Worm (Caenorhabditis elegans) whole organism, L1 larva: ENCODE results near the gene dpm-3.

Experiments used
- aha-1 ChIP-seq: fragments of 150-350 bp; optimal IDR thresholded peaks from 2 replicates; lab custom pipeline; 2014; ENCODE audit warnings: missing biosample characterization, missing genetic modification characterization
- alr-1 ChIP-seq: fragments of 200-800 bp; sonication (Bioruptor generic); optimal IDR thresholded peaks from 2 replicates; lab custom pipeline; 2018; ENCODE audit warnings: borderline replicate concordance, mild to moderate bottlenecking, missing genetic modification characterization, missing compliant biosample characterization
- aly-2 ChIP-seq: fragments of 150-350 bp; optimal IDR thresholded peaks from 2 replicates; lab custom pipeline; 2014; ENCODE audit warnings: missing biosample characterization, missing genetic modification characterization
- ama-1 ChIP-seq: fragments of 150-350 bp; optimal IDR thresholded peaks from 2 replicates; lab custom pipeline; 2014
- blmp-1 ChIP-seq: fragments of 150-350 bp; optimal IDR thresholded peaks from 2 replicates; lab custom pipeline; 2014; ENCODE audit warnings: missing biosample characterization, missing genetic modification characterization
- ceh-8 ChIP-seq: fragments of 200-800 bp; sonication (Bioruptor generic); optimal IDR thresholded peaks from 2 replicates; lab custom pipeline; 2018; ENCODE audit warnings: mild to moderate bottlenecking, missing genetic modification characterization, moderate library complexity, missing compliant biosample characterization
- ceh-88 ChIP-seq: fragments of 200-800 bp; sonication (Bioruptor generic); IDR thresholded peaks from 2 replicates; pipeline ENCODE4 v1.3.6; 2022; ENCODE audit warnings: missing genetic modification characterization, missing compliant biosample characterization
- ces-1 ChIP-seq: fragments of 150-350 bp; optimal IDR thresholded peaks from 2 replicates; lab custom pipeline; 2014; ENCODE audit warnings: missing biosample characterization, missing genetic modification reagents, missing genetic modification characterization
- efl-1 ChIP-seq, 4 experiments: fragments of 150-350 bp; optimal IDR thresholded peaks in 3 of 4; peaks in 1 of 4; 1 replicate in 1 of 4; 2 replicates in 3 of 4; lab custom pipeline; 2014; ENCODE audit warnings: missing biosample characterization in 2 of 4, missing genetic modification characterization in 2 of 4, missing genetic modification reagents in 2 of 4
- efl-3 ChIP-seq: fragments of 200-800 bp; sonication (Bioruptor generic); optimal IDR thresholded peaks from 2 replicates; lab custom pipeline; 2018; ENCODE audit warnings: mild to moderate bottlenecking, missing genetic modification characterization, missing compliant biosample characterization
- elt-2 ChIP-seq: sonication (generic microtip); optimal IDR thresholded peaks from 2 replicates; lab custom pipeline; 2016; ENCODE audit warnings: missing genetic modification characterization, mild to moderate bottlenecking, inconsistent platforms, missing compliant biosample characterization, missing genetic modification reagents
- elt-3 ChIP-seq, 6 experiments: fragments of 150-350 bp in 1 of 6; sonication (generic microtip); optimal IDR thresholded peaks; 2 replicates each; lab custom pipeline; 2017 to 2018; ENCODE audit warnings: missing biosample characterization in 6 of 6, missing genetic modification characterization in 6 of 6, inconsistent platforms in 1 of 6
- ets-5 ChIP-seq: fragments of 200-800 bp; sonication (Bioruptor generic); IDR thresholded peaks from 2 replicates; pipeline ENCODE4 v1.3.6; 2022; ENCODE audit warnings: missing genetic modification characterization, missing compliant biosample characterization
- fkh-10 ChIP-seq: sonication (generic microtip); optimal IDR thresholded peaks from 2 replicates; lab custom pipeline; 2017; ENCODE audit warnings: missing biosample characterization, missing genetic modification reagents, missing genetic modification characterization
- fkh-8 ChIP-seq: sonication (generic microtip); optimal IDR thresholded peaks from 2 replicates; lab custom pipeline; 2016; ENCODE audit warnings: mild to moderate bottlenecking, missing genetic modification characterization, missing compliant biosample characterization
- fos-1 ChIP-seq: fragments of 150-350 bp; optimal IDR thresholded peaks from 2 replicates; lab custom pipeline; 2014; ENCODE audit warnings: missing biosample characterization, missing genetic modification characterization
- hlh-17 ChIP-seq: fragments of 200-800 bp; sonication (Bioruptor generic); optimal IDR thresholded peaks from 2 replicates; lab custom pipeline; 2018; ENCODE audit warnings: missing genetic modification characterization, mild to moderate bottlenecking, missing compliant biosample characterization, moderate library complexity, borderline replicate concordance
- hlh-4 ChIP-seq: sonication (generic microtip); optimal IDR thresholded peaks from 2 replicates; lab custom pipeline; 2016; ENCODE audit warnings: mild to moderate bottlenecking, missing genetic modification characterization, missing compliant biosample characterization
- hpl-2 ChIP-seq: fragments of 150-350 bp; optimal IDR thresholded peaks from 2 replicates; lab custom pipeline; 2014; ENCODE audit warnings: missing biosample characterization, missing genetic modification reagents, missing genetic modification characterization
- jun-1 ChIP-seq: fragments of 150-350 bp; optimal IDR thresholded peaks from 2 replicates; lab custom pipeline; 2014; ENCODE audit warnings: missing biosample characterization, missing genetic modification reagents, missing genetic modification characterization
- lin-13 ChIP-seq: fragments of 150-350 bp; optimal IDR thresholded peaks from 2 replicates; lab custom pipeline; 2014; ENCODE audit warnings: missing biosample characterization, missing genetic modification reagents, missing genetic modification characterization
- lin-15B ChIP-seq: fragments of 150-350 bp; sonication (generic microtip); optimal IDR thresholded peaks from 3 replicates; lab custom pipeline; 2014; ENCODE audit warnings: missing biosample characterization, missing genetic modification characterization
- lin-39 ChIP-seq: fragments of 150-350 bp; optimal IDR thresholded peaks from 2 replicates; lab custom pipeline; 2014; ENCODE audit warnings: missing biosample characterization, missing genetic modification reagents, missing genetic modification characterization
- lir-3 ChIP-seq: sonication (generic microtip); optimal IDR thresholded peaks from 2 replicates; lab custom pipeline; 2016; ENCODE audit warnings: mild to moderate bottlenecking, missing genetic modification characterization, moderate library complexity, missing compliant biosample characterization; ENCODE audit not compliant: poor library complexity
- mab-9 ChIP-seq: fragments of 200-800 bp; sonication (Bioruptor generic); IDR thresholded peaks from 2 replicates; pipeline ENCODE4 v1.3.6; 2022; ENCODE audit warnings: missing genetic modification reagents, missing genetic modification characterization, missing compliant biosample characterization
- mef-2 ChIP-seq: fragments of 150-350 bp; optimal IDR thresholded peaks from 2 replicates; lab custom pipeline; 2014; ENCODE audit warnings: missing biosample characterization, missing genetic modification characterization
- mep-1 ChIP-seq: fragments of 150-350 bp; optimal IDR thresholded peaks from 2 replicates; lab custom pipeline; 2014; ENCODE audit warnings: missing biosample characterization, missing genetic modification characterization
- nhr-11 ChIP-seq: fragments of 150-350 bp; optimal IDR thresholded peaks from 2 replicates; lab custom pipeline; 2014; ENCODE audit warnings: missing biosample characterization, missing genetic modification characterization
- nhr-19 ChIP-seq: fragments of 200-800 bp; sonication (Bioruptor generic); conservative IDR thresholded peaks from 2 replicates; pipeline ENCODE4 v1.3.6; 2022; ENCODE audit warnings: missing genetic modification characterization, missing compliant biosample characterization
- nhr-47 ChIP-seq: sonication (generic microtip); optimal IDR thresholded peaks from 2 replicates; lab custom pipeline; 2016; ENCODE audit warnings: mild to moderate bottlenecking, missing genetic modification characterization, moderate library complexity, missing compliant biosample characterization
- nhr-71 ChIP-seq: sonication (generic microtip); optimal IDR thresholded peaks from 2 replicates; lab custom pipeline; 2016; ENCODE audit warnings: mild to moderate bottlenecking, missing genetic modification characterization, moderate library complexity, missing compliant biosample characterization
- nhr-84 ChIP-seq: sonication (generic microtip); optimal IDR thresholded peaks from 2 replicates; lab custom pipeline; 2017; ENCODE audit warnings: missing biosample characterization, missing genetic modification characterization
- nhr-85 ChIP-seq: sonication (generic microtip); peaks from one replicate; lab custom pipeline; 2016; ENCODE audit warnings: missing genetic modification characterization, inconsistent platforms, missing compliant biosample characterization
- pax-3 ChIP-seq: fragments of 200-800 bp; sonication (Bioruptor generic); optimal IDR thresholded peaks from 2 replicates; lab custom pipeline; 2018; ENCODE audit warnings: mild to moderate bottlenecking, missing genetic modification characterization, moderate library complexity, missing compliant biosample characterization
- rnt-1 ChIP-seq: sonication (generic microtip); optimal IDR thresholded peaks from 2 replicates; lab custom pipeline; 2016; ENCODE audit warnings: mild to moderate bottlenecking, missing genetic modification characterization, moderate library complexity, missing compliant biosample characterization
- snpc-4 ChIP-seq: fragments of 150-350 bp; optimal IDR thresholded peaks from 2 replicates; lab custom pipeline; 2014; ENCODE audit warnings: missing biosample characterization, missing genetic modification characterization
- snu-23 ChIP-seq: sonication (generic microtip); optimal IDR thresholded peaks from 2 replicates; lab custom pipeline; 2016; ENCODE audit warnings: missing genetic modification characterization, missing compliant biosample characterization
- sox-4 ChIP-seq: sonication (generic microtip); optimal IDR thresholded peaks from 2 replicates; lab custom pipeline; 2016; ENCODE audit warnings: missing genetic modification characterization, missing compliant biosample characterization
- sup-37 ChIP-seq: fragments of 200-800 bp; sonication (Bioruptor generic); optimal IDR thresholded peaks from 2 replicates; lab custom pipeline; 2018; ENCODE audit warnings: mild to moderate bottlenecking, missing genetic modification characterization, missing compliant biosample characterization
- swsn-7 ChIP-seq: sonication (generic microtip); optimal IDR thresholded peaks from 2 replicates; lab custom pipeline; 2016; ENCODE audit warnings: missing genetic modification characterization, missing compliant biosample characterization
- tlp-1 ChIP-seq: fragments of 150-350 bp; optimal IDR thresholded peaks from 2 replicates; lab custom pipeline; 2014; ENCODE audit warnings: missing biosample characterization, missing genetic modification characterization
- unc-130 ChIP-seq: fragments of 150-350 bp; optimal IDR thresholded peaks from 2 replicates; lab custom pipeline; 2017; ENCODE audit warnings: missing biosample characterization, missing genetic modification characterization, inconsistent platforms
- unc-30 ChIP-seq: sonication (generic microtip); optimal IDR thresholded peaks from 2 replicates; lab custom pipeline; 2017; ENCODE audit warnings: missing biosample characterization, missing genetic modification characterization
- unc-62 ChIP-seq: fragments of 150-350 bp; optimal IDR thresholded peaks from 2 replicates; lab custom pipeline; 2014; ENCODE audit warnings: missing biosample characterization, missing genetic modification reagents, missing genetic modification characterization
- unc-86 ChIP-seq: sonication (generic microtip); optimal IDR thresholded peaks from 2 replicates; lab custom pipeline; 2016; ENCODE audit warnings: missing genetic modification characterization, missing compliant biosample characterization
- unc-98 ChIP-seq: fragments of 200-800 bp; sonication (Bioruptor generic); IDR thresholded peaks from 2 replicates; pipeline ENCODE4 v1.3.6; 2022; ENCODE audit warnings: missing genetic modification characterization, missing compliant biosample characterization
- vab-15 ChIP-seq: sonication (generic microtip); optimal IDR thresholded peaks from 2 replicates; lab custom pipeline; 2017; ENCODE audit warnings: missing genotype, mild to moderate bottlenecking, missing genetic modification characterization, missing compliant biosample characterization
- xbp-1 ChIP-seq: sonication (generic microtip); optimal IDR thresholded peaks from 2 replicates; lab custom pipeline; 2016; ENCODE audit warnings: missing genetic modification characterization, missing compliant biosample characterization
- zip-4 ChIP-seq: fragments of 200-800 bp; sonication (Bioruptor generic); optimal IDR thresholded peaks from 2 replicates; lab custom pipeline; 2018; ENCODE audit warnings: mild to moderate bottlenecking, missing genetic modification characterization, moderate library complexity, missing compliant biosample characterization
- ztf-11 ChIP-seq, 2 experiments: sonication (generic microtip); optimal IDR thresholded peaks; 2 replicates each; lab custom pipeline; 2016 to 2017; ENCODE audit warnings: missing genetic modification characterization in 2 of 2, missing biosample characterization in 1 of 2, missing compliant biosample characterization in 1 of 2
- ztf-4 ChIP-seq: fragments of 150-350 bp; optimal IDR thresholded peaks from 2 replicates; lab custom pipeline; 2014; ENCODE audit warnings: missing biosample characterization, missing genetic modification characterization

The dpm-3 gene

DNA sequence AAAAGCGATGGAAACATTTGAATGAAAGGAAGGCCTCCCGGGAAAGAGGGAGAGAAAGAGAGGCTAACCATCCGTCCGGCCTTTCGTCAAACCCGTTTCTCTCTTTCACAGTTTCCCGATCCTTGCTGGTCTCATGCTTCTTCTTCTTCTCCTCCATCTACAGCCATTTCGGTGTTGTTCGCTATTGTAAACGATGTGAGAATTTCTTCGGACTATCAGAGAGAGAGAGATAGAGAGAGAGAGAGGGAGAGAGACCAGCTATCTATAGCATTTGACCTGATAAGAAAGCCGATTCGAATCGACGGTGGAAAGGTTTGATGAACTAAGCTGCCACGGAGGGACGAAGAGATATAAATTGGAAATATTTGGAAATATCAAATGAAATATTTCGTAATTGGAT, 12.1 kb downstream of the dpm-3 start:
- TF ChIP-seq unc-30 (tag; lab: Kevin White, UChicago) (no peak), snu-23 (GFP tag; lab: Kevin White, UChicago) (no peak), xbp-1 (tag; lab: Kevin White, UChicago) (no peak), aly-2 (tag; lab: Kevin White, UChicago) (no peak), blmp-1 (tag; lab: Kevin White, UChicago) (peak; percentile 87), tlp-1 (tag; lab: Kevin White, UChicago) (no peak), swsn-7 (tag; lab: Kevin White, UChicago) (no peak), hlh-17 (GFP tag; lab: Kevin White, UChicago) (no peak), ceh-88 (GFP tag; lab: Robert Waterston, UW) (no peak), efl-1 (optimal IDR thresholded peaks at IDR 0.05; lab: Kevin White, UChicago) (no peak), efl-1 (GFP tag; optimal IDR thresholded peaks at IDR 0.05 in 1 of 2; lab: Kevin White, UChicago) (peak in 1 of 2 experiments; percentile 71), nhr-47 (tag; lab: Kevin White, UChicago) (no peak), elt-3 (tag; optimal IDR thresholded peaks at IDR 0.05; lab: Kevin White, UChicago) (peak in 2 of 6 experiments; percentile 36 to 50), mef-2 (tag; lab: Kevin White, UChicago) (no peak), nhr-85 (peak; percentile 39), ceh-8 (GFP tag; lab: Kevin White, UChicago) (no peak), fkh-8 (tag; lab: Kevin White, UChicago) (no peak)

ce11 chrIV:12404137-12404536, 12.8 kb downstream of the dpm-3 start, which contains the start of gene gex-3:
Gene gex-3, plus strand, starts transcription at chrIV:12404431.
- TF ChIP-seq ama-1 (lab: Kevin White, UChicago) (no peak), mep-1 (tag; lab: Kevin White, UChicago) (peak; percentile 89), rnt-1 (tag; lab: Kevin White, UChicago) (peak; percentile 87), lin-13 (GFP tag; lab: Kevin White, UChicago) (peak; percentile 89), fos-1 (tag; lab: Kevin White, UChicago) (peak; percentile 79), sox-4 (no peak), unc-62 (GFP tag; lab: Kevin White, UChicago) (no peak), lin-15B (peak; percentile 96), nhr-47 (tag; lab: Kevin White, UChicago) (peak; percentile 83), aha-1 (tag; lab: Kevin White, UChicago) (no peak), ztf-4 (peak; percentile 26), unc-86 (peak; percentile 67), pax-3 (tag; lab: Kevin White, UChicago) (peak; percentile 28), nhr-11 (tag; lab: Kevin White, UChicago) (no peak), unc-130 (tag; lab: Kevin White, UChicago) (peak; percentile 84), vab-15 (tag; lab: Kevin White, UChicago) (peak; percentile 88), zip-4 (GFP tag; lab: Kevin White, UChicago) (no peak), nhr-19 (peak; percentile 72), alr-1 (tag; lab: Kevin White, UChicago) (no peak), jun-1 (peak; percentile 75), nhr-71 (tag; lab: Kevin White, UChicago) (peak; percentile 87), efl-3 (no peak), hpl-2 (GFP tag; lab: Kevin White, UChicago) (no peak), elt-2 (peak; percentile 19), hlh-4 (tag; lab: Kevin White, UChicago) (no peak), fkh-10 (GFP tag; lab: Kevin White, UChicago) (peak; percentile 84), tlp-1 (tag; lab: Kevin White, UChicago) (no peak), lin-39 (tag; lab: Kevin White, UChicago) (peak; percentile 33), sup-37 (GFP tag; lab: Kevin White, UChicago) (no peak), nhr-84 (tag; lab: Kevin White, UChicago) (no peak), unc-98 (GFP tag; lab: Robert Waterston, UW) (no peak), ztf-11 (tag; optimal IDR thresholded peaks at IDR 0.05; lab: Kevin White, UChicago) (peak in 1 of 2 experiments; percentile 59), ces-1 (GFP tag; lab: Kevin White, UChicago) (peak; percentile 89), snpc-4 (tag; lab: Kevin White, UChicago) (peak; percentile 67), lir-3 (peak; percentile 31), ets-5 (GFP tag; lab: Robert Waterston, UW) (no peak), elt-3 (tag; optimal IDR thresholded peaks at IDR 0.05; lab: Kevin White, UChicago) (peak in 2 of 6 experiments; percentile 5 to 48), mab-9 (GFP tag; lab: Robert Waterston, UW) (no peak)
